Worm (Caenorhabditis elegans): ENCODE measurements around the gene ZK813.6.

ce11 chrX:3396735-3397134 is 27.9 kb upstream of the ZK813.6 start:
- TF ChIP-seq him-1 (tag; optimal IDR thresholded peaks at IDR 0.05) (no peak), W03F9.2 (tag; optimal IDR thresholded peaks at IDR 0.05) (no peak), dao-5 (tag; optimal IDR thresholded peaks at IDR 0.05) (no peak)

Data from whole organism, L4/young adult.